Worm (Caenorhabditis elegans) whole organism, midembryonic: ENCODE data around the gene B0228.9.

Experiments
- T22C8.4 ChIP-seq: fragments of 200-800 bp; sonication (Bioruptor generic); IDR thresholded peaks from 2 replicates; pipeline ENCODE4 v1.3.6; 2022; ENCODE audit warnings: missing genetic modification characterization, missing compliant biosample characterization
- cog-1 ChIP-seq: sonication (generic microtip); optimal IDR thresholded peaks from 2 replicates; lab custom pipeline; 2016; ENCODE audit warnings: missing genetic modification characterization, missing compliant biosample characterization
- flt-1 ChIP-seq: fragments of 200-800 bp; sonication (Bioruptor generic); IDR thresholded peaks from 2 replicates; pipeline ENCODE4 v1.3.6; 2022; ENCODE audit warnings: missing genetic modification characterization, missing compliant biosample characterization
- klf-2 ChIP-seq: fragments of 200-800 bp; sonication (Bioruptor generic); conservative IDR thresholded peaks from 2 replicates; pipeline ENCODE4 v1.3.6; 2022; ENCODE audit warnings: missing genetic modification reagents, missing genetic modification characterization, missing compliant biosample characterization
- med-1 ChIP-seq: sonication (generic microtip); optimal IDR thresholded peaks from 2 replicates; lab custom pipeline; 2017; ENCODE audit warnings: missing genetic modification characterization, mild to moderate bottlenecking, missing compliant biosample characterization, antibody characterized with exemption, missing genetic modification reagents; ENCODE audit not compliant: insufficient read depth
- ref-1 ChIP-seq: fragments of 200-800 bp; sonication (Bioruptor generic); conservative IDR thresholded peaks from 2 replicates; pipeline ENCODE4 v1.3.6; 2022; ENCODE audit warnings: missing genetic modification reagents, missing genetic modification characterization, missing compliant biosample characterization
- tab-1 ChIP-seq: fragments of 200-800 bp; sonication (Bioruptor generic); IDR thresholded peaks from 2 replicates; pipeline ENCODE4 v1.3.6; 2022; ENCODE audit warnings: missing genetic modification characterization, missing compliant biosample characterization
- ztf-23 ChIP-seq: fragments of 200-800 bp; sonication (Bioruptor generic); IDR thresholded peaks from 2 replicates; pipeline ENCODE4 v1.3.6; 2022; ENCODE audit warnings: missing genetic modification reagents, missing genetic modification characterization, missing compliant biosample characterization
- ztf-29 ChIP-seq: fragments of 200-800 bp; sonication (Bioruptor generic); IDR thresholded peaks from 2 replicates; pipeline ENCODE4 v1.3.6; 2022; ENCODE audit warnings: missing genetic modification reagents, missing genetic modification characterization, missing compliant biosample characterization

Gene B0228.9

ce11 chrII:7806872-7807271 is 43.4 kb upstream of the B0228.9 start:
- no peak for TF ChIP-seq med-1 (GFP tag; lab: Kevin White, UChicago)
- TF ChIP-seq flt-1 (GFP tag; lab: Robert Waterston, UW): no peak
- no peak for TF ChIP-seq ref-1 (GFP tag; lab: Robert Waterston, UW)
- no peak for TF ChIP-seq tab-1 (GFP tag; lab: Robert Waterston, UW)
- TF ChIP-seq klf-2 (GFP tag; lab: Robert Waterston, UW): no peak
- no peak for TF ChIP-seq T22C8.4
- TF ChIP-seq ztf-23: no peak
- TF ChIP-seq cog-1: no peak
- no peak for TF ChIP-seq ztf-29 (GFP tag; lab: Robert Waterston, UW)

ce11 chrII:7806054-7806453 is 42.6 kb upstream of the B0228.9 start:
- no peak for TF ChIP-seq tab-1 (GFP tag; lab: Robert Waterston, UW)
- no peak for TF ChIP-seq flt-1 (GFP tag; lab: Robert Waterston, UW)
- TF ChIP-seq ztf-29 (GFP tag; lab: Robert Waterston, UW): no peak
- TF ChIP-seq ztf-23: no peak
- no peak for TF ChIP-seq klf-2 (GFP tag; lab: Robert Waterston, UW)
- TF ChIP-seq cog-1: no peak
- TF ChIP-seq T22C8.4: no peak
- no peak for TF ChIP-seq ref-1 (GFP tag; lab: Robert Waterston, UW)
- no peak for TF ChIP-seq med-1 (GFP tag; lab: Kevin White, UChicago)

- no peak for TF ChIP-seq cog-1
Observed at ce11 chrII:7803174-7803573, 39.7 kb upstream of the B0228.9 start.

ce11 chrII:7801899-7802298 is 38.4 kb upstream of the B0228.9 start:
- TF ChIP-seq tab-1 (GFP tag; lab: Robert Waterston, UW) (no peak), ref-1 (GFP tag; lab: Robert Waterston, UW) (no peak), cog-1 (no peak), ztf-23 (no peak)

ce11 chrII:7801255-7801654 is 37.8 kb upstream of the B0228.9 start:
- no peak for TF ChIP-seq T22C8.4
- no peak for TF ChIP-seq med-1 (GFP tag; lab: Kevin White, UChicago)
- no peak for TF ChIP-seq flt-1 (GFP tag; lab: Robert Waterston, UW)

ce11 chrII:7795299-7795698 is 31.8 kb upstream of the B0228.9 start:
- TF ChIP-seq ztf-23 (no peak), med-1 (GFP tag; lab: Kevin White, UChicago) (no peak), ztf-29 (GFP tag; lab: Robert Waterston, UW) (no peak), ref-1 (GFP tag; lab: Robert Waterston, UW) (no peak), flt-1 (GFP tag; lab: Robert Waterston, UW) (no peak), cog-1 (no peak), tab-1 (GFP tag; lab: Robert Waterston, UW) (no peak), T22C8.4 (no peak), klf-2 (GFP tag; lab: Robert Waterston, UW) (no peak)

- TF ChIP-seq tab-1 (GFP tag; lab: Robert Waterston, UW): no peak
- no peak for TF ChIP-seq flt-1 (GFP tag; lab: Robert Waterston, UW)
- no peak for TF ChIP-seq T22C8.4
- TF ChIP-seq ref-1 (GFP tag; lab: Robert Waterston, UW): no peak
- TF ChIP-seq ztf-23: no peak
- TF ChIP-seq cog-1: no peak
- TF ChIP-seq klf-2 (GFP tag; lab: Robert Waterston, UW): no peak
- no peak for TF ChIP-seq med-1 (GFP tag; lab: Kevin White, UChicago)
- TF ChIP-seq ztf-29 (GFP tag; lab: Robert Waterston, UW): no peak
Observed at ce11 chrII:7794222-7794621, 30.8 kb upstream of the B0228.9 start, which contains the start of gene glr-4. Gene glr-4, minus strand, starts transcription at chrII:7794322.

- TF ChIP-seq cog-1 (no peak), ref-1 (GFP tag; lab: Robert Waterston, UW) (no peak), med-1 (GFP tag; lab: Kevin White, UChicago) (no peak), ztf-23 (no peak), T22C8.4 (no peak), tab-1 (GFP tag; lab: Robert Waterston, UW) (no peak), ztf-29 (GFP tag; lab: Robert Waterston, UW) (no peak), klf-2 (GFP tag; lab: Robert Waterston, UW) (no peak), flt-1 (GFP tag; lab: Robert Waterston, UW) (no peak)
Observed at ce11 chrII:7792514-7792913, 29.0 kb upstream of the B0228.9 start.

ce11 chrII:7791408-7792050 is 28.1 kb upstream of the B0228.9 start:
- no peak for TF ChIP-seq med-1 (GFP tag; lab: Kevin White, UChicago)

- no peak for TF ChIP-seq ref-1 (GFP tag; lab: Robert Waterston, UW)
- no peak for TF ChIP-seq ztf-29 (GFP tag; lab: Robert Waterston, UW)
- TF ChIP-seq ztf-23: no peak
- no peak for TF ChIP-seq tab-1 (GFP tag; lab: Robert Waterston, UW)
- no peak for TF ChIP-seq med-1 (GFP tag; lab: Kevin White, UChicago)
- no peak for TF ChIP-seq flt-1 (GFP tag; lab: Robert Waterston, UW)
- TF ChIP-seq T22C8.4: no peak
- no peak for TF ChIP-seq klf-2 (GFP tag; lab: Robert Waterston, UW)
- no peak for TF ChIP-seq cog-1
Observed at ce11 chrII:7790324-7790898, 26.9 kb upstream of the B0228.9 start, which contains the start of gene srlf-1. Gene srlf-1, plus strand, starts transcription at chrII:7790591.
